Worm (Caenorhabditis elegans) whole organism, L3 larva: ENCODE results near the gene Y57A10C.9.
A peak's percentile ranks its signal among the peaks of the same experiment; 100 is the strongest.

ENCODE experiments used
- R02D3.7 ChIP-seq: fragments of 150-350 bp; optimal IDR thresholded peaks from 2 replicates; lab custom pipeline; 2014; ENCODE audit warnings: missing biosample characterization, missing genetic modification characterization
- ZK546.5 ChIP-seq: sonication (generic microtip); optimal IDR thresholded peaks from 2 replicates; lab custom pipeline; 2017; ENCODE audit warnings: missing biosample characterization, missing genetic modification characterization
- ama-1 ChIP-seq: fragments of 150-350 bp; optimal IDR thresholded peaks from 2 replicates; lab custom pipeline; 2018
- ceh-16 ChIP-seq: sonication (generic microtip); optimal IDR thresholded peaks from 2 replicates; lab custom pipeline; 2017; ENCODE audit warnings: missing biosample characterization, missing genetic modification characterization
- ceh-28 ChIP-seq: fragments of 150-350 bp; optimal IDR thresholded peaks from 2 replicates; lab custom pipeline; 2014; ENCODE audit warnings: missing biosample characterization, missing genetic modification reagents, missing genetic modification characterization
- ceh-82 ChIP-seq: fragments of 150-350 bp; optimal IDR thresholded peaks from 2 replicates; lab custom pipeline; 2014; ENCODE audit warnings: missing biosample characterization, missing genetic modification characterization
- ceh-9 ChIP-seq: sonication (generic microtip); optimal IDR thresholded peaks from 2 replicates; lab custom pipeline; 2018; ENCODE audit warnings: missing biosample characterization, missing genetic modification characterization
- daf-12 ChIP-seq: fragments of 150-350 bp; optimal IDR thresholded peaks from 2 replicates; lab custom pipeline; 2014; ENCODE audit warnings: missing biosample characterization, missing genetic modification reagents, missing genetic modification characterization
- elt-2 ChIP-seq: sonication (generic microtip); optimal IDR thresholded peaks from 2 replicates; lab custom pipeline; 2016; ENCODE audit warnings: missing genetic modification reagents, mild to moderate bottlenecking, missing genetic modification characterization, missing compliant biosample characterization
- elt-3 ChIP-seq, 3 experiments: fragments of 150-350 bp in 1 of 3; sonication (generic microtip) in 2 of 3; optimal IDR thresholded peaks; 2 replicates in 2 of 3; 4 replicates in 1 of 3; lab custom pipeline; 2014 to 2017; ENCODE audit warnings: missing biosample characterization in 3 of 3, missing genetic modification characterization in 3 of 3
- eor-1 ChIP-seq, 2 experiments: fragments of 150-350 bp; optimal IDR thresholded peaks; 2 replicates each; lab custom pipeline; 2014 to 2018; ENCODE audit warnings: missing biosample characterization in 2 of 2, missing genetic modification characterization in 2 of 2
- fkh-10 ChIP-seq: sonication (generic microtip); optimal IDR thresholded peaks from 2 replicates; lab custom pipeline; 2017; ENCODE audit warnings: missing biosample characterization, missing genetic modification reagents, missing genetic modification characterization
- fkh-2 ChIP-seq: fragments of 150-350 bp; optimal IDR thresholded peaks from 2 replicates; lab custom pipeline; 2014; ENCODE audit warnings: missing biosample characterization, missing genetic modification reagents, missing genetic modification characterization
- fos-1 ChIP-seq: fragments of 150-350 bp; optimal IDR thresholded peaks from 2 replicates; lab custom pipeline; 2014; ENCODE audit warnings: missing biosample characterization, missing genetic modification characterization
- hmg-11 ChIP-seq: sonication (generic microtip); optimal IDR thresholded peaks from 2 replicates; lab custom pipeline; 2016; ENCODE audit warnings: missing genetic modification characterization, missing compliant biosample characterization
- jun-1 ChIP-seq: fragments of 150-350 bp; optimal IDR thresholded peaks from 2 replicates; lab custom pipeline; 2014; ENCODE audit warnings: missing biosample characterization, missing genetic modification reagents, missing genetic modification characterization
- lin-15B ChIP-seq: fragments of 150-350 bp; optimal IDR thresholded peaks from 2 replicates; lab custom pipeline; 2014; ENCODE audit warnings: missing biosample characterization, missing genetic modification characterization
- lsy-12 ChIP-seq: sonication (generic microtip); optimal IDR thresholded peaks from 2 replicates; lab custom pipeline; 2016; ENCODE audit warnings: mild to moderate bottlenecking, missing genetic modification characterization, missing compliant biosample characterization
- mml-1 ChIP-seq: fragments of 150-350 bp; sonication (generic microtip); optimal IDR thresholded peaks from 3 replicates; lab custom pipeline; 2014; ENCODE audit warnings: missing biosample characterization, missing genetic modification characterization
- nhr-11 ChIP-seq: fragments of 150-350 bp; optimal IDR thresholded peaks from 2 replicates; lab custom pipeline; 2014; ENCODE audit warnings: missing biosample characterization, missing genetic modification characterization
- nhr-12 ChIP-seq: fragments of 150-350 bp; optimal IDR thresholded peaks from 2 replicates; lab custom pipeline; 2014; ENCODE audit warnings: missing biosample characterization, missing genetic modification characterization
- nhr-23 ChIP-seq: fragments of 150-350 bp; optimal IDR thresholded peaks from 2 replicates; lab custom pipeline; 2014; ENCODE audit warnings: missing biosample characterization, missing genetic modification reagents, missing genetic modification characterization
- nhr-237 ChIP-seq: fragments of 150-350 bp; optimal IDR thresholded peaks from 2 replicates; lab custom pipeline; 2014; ENCODE audit warnings: missing biosample characterization, missing genetic modification characterization
- nhr-28 ChIP-seq: fragments of 150-350 bp; optimal IDR thresholded peaks from 2 replicates; lab custom pipeline; 2014; ENCODE audit warnings: missing biosample characterization, missing genetic modification characterization
- nhr-43 ChIP-seq: sonication (generic microtip); optimal IDR thresholded peaks from 2 replicates; lab custom pipeline; 2016; ENCODE audit warnings: mild to moderate bottlenecking, missing genetic modification characterization, missing compliant biosample characterization; ENCODE audit not compliant: poor library complexity, severe bottlenecking
- nhr-76 ChIP-seq: fragments of 150-350 bp; sonication (generic microtip); optimal IDR thresholded peaks from 5 replicates; lab custom pipeline; 2014; ENCODE audit warnings: missing biosample characterization, missing genetic modification characterization
- nhr-77 ChIP-seq: fragments of 150-350 bp; optimal IDR thresholded peaks from 2 replicates; lab custom pipeline; 2014; ENCODE audit warnings: missing biosample characterization, missing genetic modification characterization
- pha-4 ChIP-seq: fragments of 150-350 bp; optimal IDR thresholded peaks from 2 replicates; lab custom pipeline; 2014; ENCODE audit warnings: missing biosample characterization, missing genetic modification reagents, missing genetic modification characterization
- sea-2 ChIP-seq: fragments of 150-350 bp; sonication (generic microtip); optimal IDR thresholded peaks from 4 replicates; lab custom pipeline; 2014; ENCODE audit warnings: missing biosample characterization, missing genetic modification reagents, missing genetic modification characterization
- snpc-4 ChIP-seq: fragments of 150-350 bp; optimal IDR thresholded peaks from 2 replicates; lab custom pipeline; 2014; ENCODE audit warnings: missing biosample characterization, missing genetic modification characterization
- tbx-2 ChIP-seq: sonication (generic microtip); optimal IDR thresholded peaks from 2 replicates; lab custom pipeline; 2016; ENCODE audit warnings: mild to moderate bottlenecking, missing genetic modification characterization, missing compliant biosample characterization
- unc-39 ChIP-seq: sonication (generic microtip); optimal IDR thresholded peaks from 4 replicates; lab custom pipeline; 2017; ENCODE audit warnings: missing biosample characterization, missing genetic modification characterization
- unc-62 ChIP-seq: fragments of 150-350 bp; sonication (generic microtip); optimal IDR thresholded peaks from 4 replicates; lab custom pipeline; 2014; ENCODE audit warnings: missing biosample characterization, missing genetic modification reagents, missing genetic modification characterization
- zag-1 ChIP-seq: fragments of 150-350 bp; optimal IDR thresholded peaks from 2 replicates; lab custom pipeline; 2014; ENCODE audit warnings: missing biosample characterization, missing genetic modification characterization
- ztf-4 ChIP-seq: fragments of 150-350 bp; optimal IDR thresholded peaks from 2 replicates; lab custom pipeline; 2014; ENCODE audit warnings: missing biosample characterization, missing genetic modification characterization

Y57A10C.9 gene

DNA sequence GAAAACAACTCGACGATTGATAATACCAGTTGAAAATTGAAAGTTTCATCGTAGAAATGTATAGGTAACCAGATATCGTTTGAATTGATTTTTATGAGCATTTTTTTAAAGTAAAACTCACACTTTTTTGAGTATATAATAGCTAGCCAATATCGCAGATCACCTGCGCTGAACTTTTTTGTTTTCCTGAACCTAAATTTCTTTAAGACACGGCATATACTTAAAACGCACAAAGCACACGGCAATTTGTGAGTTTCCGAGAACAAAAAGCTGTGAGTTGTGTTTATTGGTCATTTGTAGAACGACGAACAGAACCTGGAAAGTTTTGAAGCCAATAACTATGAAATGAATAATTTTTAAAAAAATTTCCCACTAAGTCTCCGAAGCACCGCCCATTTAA, 36.5 kb downstream of the Y57A10C.9 start, which contains the start of gene sre-29:
sre-29 (minus strand) TSS at position 101 of the 400 bp plus-strand sequence.
- no peak for TF ChIP-seq zag-1 (tag; lab: Kevin White, UChicago)

- no peak for TF ChIP-seq daf-12 (tag; lab: Kevin White, UChicago)
- TF ChIP-seq nhr-43 (tag; lab: Kevin White, UChicago): no peak
- TF ChIP-seq ceh-16: no peak
- TF ChIP-seq eor-1 (tag; optimal IDR thresholded peaks at IDR 0.05; lab: Kevin White, UChicago): no peak
- TF ChIP-seq ceh-82: no peak
- TF ChIP-seq ZK546.5: no peak
- no peak for TF ChIP-seq nhr-23 (tag; lab: Kevin White, UChicago)
- TF ChIP-seq fkh-10 (GFP tag; lab: Kevin White, UChicago): no peak
- TF ChIP-seq nhr-11: no peak
- TF ChIP-seq hmg-11 (tag; lab: Kevin White, UChicago): no peak
- no peak for TF ChIP-seq snpc-4 (tag; lab: Kevin White, UChicago)
- TF ChIP-seq unc-39 (tag; lab: Kevin White, UChicago): no peak
These were observed 40.7 kb downstream of the Y57A10C.9 start, which contains the start of gene F57G9.7 for ce11 chrII:12397656-12398055. F57G9.7 (minus strand) TSS chrII:12397756.

ce11 chrII:12394138-12394537, 44.2 kb downstream of the Y57A10C.9 start:
- TF ChIP-seq elt-2 (tag; lab: Kevin White, UChicago) (no peak), ceh-28 (peak; percentile 91)

DNA sequence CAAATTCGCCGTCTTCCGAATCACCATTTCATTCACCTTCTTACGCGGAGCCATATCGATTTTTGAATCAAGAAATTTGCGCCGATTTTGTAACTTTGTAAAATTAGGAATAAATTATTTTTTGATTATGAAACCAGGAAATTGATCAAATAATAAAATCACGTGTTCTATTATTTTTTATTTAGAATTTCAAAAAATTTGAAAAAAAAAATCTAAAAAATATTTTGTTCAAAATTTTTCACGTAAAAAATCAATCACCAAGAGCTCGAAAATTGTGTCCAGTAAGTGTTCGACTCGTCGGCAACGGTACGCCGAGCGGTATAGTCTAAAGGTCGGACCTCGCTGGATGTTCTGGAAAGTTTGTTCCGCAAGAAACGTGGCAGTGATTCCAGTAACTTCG, 44.7 kb downstream of the Y57A10C.9 start, which contains the start of gene Y57A10B.7:
Y57A10B.7 (minus strand) TSS at position 101 of the 400 bp plus-strand sequence.
- TF ChIP-seq elt-3 (tag; optimal IDR thresholded peaks at IDR 0.05; lab: Kevin White, UChicago) (no peak), jun-1 (tag; lab: Kevin White, UChicago) (no peak), nhr-76 (tag; lab: Kevin White, UChicago) (no peak), nhr-12 (tag; lab: Kevin White, UChicago) (no peak), ama-1 (lab: Kevin White, UChicago) (no peak), ztf-4 (tag; lab: Kevin White, UChicago) (no peak)

ce11 chrII:12389783-12390182, 48.6 kb downstream of the Y57A10C.9 start, which contains the start of gene Y57A10B.6:
Y57A10B.6 (plus strand) TSS chrII:12390083.
- no peak for TF ChIP-seq nhr-23 (tag; lab: Kevin White, UChicago)
- no peak for TF ChIP-seq nhr-77 (tag; lab: Kevin White, UChicago)
- no peak for TF ChIP-seq nhr-12 (tag; lab: Kevin White, UChicago)
- TF ChIP-seq lin-15B (tag; lab: Kevin White, UChicago): no peak
- TF ChIP-seq R02D3.7 (tag; lab: Kevin White, UChicago): no peak
- no peak for TF ChIP-seq ZK546.5
- TF ChIP-seq fkh-2 (tag; lab: Kevin White, UChicago): no peak
- no peak for TF ChIP-seq mml-1 (tag; lab: Kevin White, UChicago)
- no peak for TF ChIP-seq ceh-9 (tag; lab: Kevin White, UChicago)
- TF ChIP-seq ama-1 (lab: Kevin White, UChicago): no peak

DNA sequence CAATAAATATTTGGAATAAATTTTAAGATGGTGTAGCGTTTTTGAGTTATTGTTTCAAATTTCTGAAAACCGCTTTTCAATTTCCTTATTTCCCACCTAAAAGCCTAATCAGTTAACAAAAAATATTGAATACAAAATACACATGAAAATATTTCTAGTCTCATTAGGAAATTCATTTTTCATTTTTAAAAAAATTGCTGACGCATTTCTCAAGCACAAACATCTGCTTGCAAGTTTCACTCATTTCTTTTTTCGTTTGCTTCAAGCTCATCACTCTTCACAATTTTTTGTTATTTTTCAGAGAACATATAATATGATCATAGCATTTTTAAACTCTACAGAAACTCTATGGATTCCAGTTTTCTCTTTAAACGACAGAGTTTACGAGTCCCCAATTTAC, 50.4 kb downstream of the Y57A10C.9 start, which contains the start of gene sre-41:
sre-41 (plus strand) TSS at position 301 of the 400 bp plus-strand sequence.
- TF ChIP-seq ama-1 (lab: Kevin White, UChicago) (no peak), nhr-237 (tag; lab: Kevin White, UChicago) (no peak), jun-1 (tag; lab: Kevin White, UChicago) (no peak), sea-2 (no peak), ztf-4 (tag; lab: Kevin White, UChicago) (no peak), pha-4 (tag; lab: Kevin White, UChicago) (no peak), nhr-77 (tag; lab: Kevin White, UChicago) (no peak), tbx-2 (tag; lab: Kevin White, UChicago) (no peak), hmg-11 (tag; lab: Kevin White, UChicago) (no peak), lin-15B (tag; lab: Kevin White, UChicago) (no peak), lsy-12 (no peak), fkh-2 (tag; lab: Kevin White, UChicago) (no peak), fkh-10 (GFP tag; lab: Kevin White, UChicago) (no peak), fos-1 (tag; lab: Kevin White, UChicago) (no peak), nhr-12 (tag; lab: Kevin White, UChicago) (no peak), R02D3.7 (tag; lab: Kevin White, UChicago) (no peak), unc-39 (tag; lab: Kevin White, UChicago) (no peak), nhr-11 (no peak), unc-62 (GFP tag; lab: Kevin White, UChicago) (no peak), nhr-28 (no peak)
